Worm (Caenorhabditis elegans) whole organism, dauer: ENCODE data around the gene Y37E11B.1.

ENCODE experiments used
- unc-62 ChIP-seq: sonication (generic microtip); optimal IDR thresholded peaks from 2 replicates; lab custom pipeline; 2017; ENCODE audit warnings: missing biosample characterization, missing genetic modification reagents, missing genetic modification characterization

Y37E11B.1 gene

ce11 chrIV:3579477-3579975 lies at the start of gene Y37E11B.1:
Gene Y37E11B.1 (plus strand): TSS chrIV:3579621.
- TF ChIP-seq unc-62 (GFP tag; lab: Kevin White, UChicago): no peak

ce11 chrIV:3531535-3531934 lies 47.9 kb upstream of the Y37E11B.1 start:
- TF ChIP-seq unc-62 (GFP tag; lab: Kevin White, UChicago): no peak

- TF ChIP-seq unc-62 (GFP tag; lab: Kevin White, UChicago): no peak
Observed at ce11 chrIV:3532167-3532566, 47.3 kb upstream of the Y37E11B.1 start, which contains the start of gene M57.1. Gene M57.1 (plus strand): TSS chrIV:3532467.

ce11 chrIV:3532989-3533388 lies 46.4 kb upstream of the Y37E11B.1 start:
- no peak for TF ChIP-seq unc-62 (GFP tag; lab: Kevin White, UChicago)

ce11 chrIV:3539253-3539652 lies 40.2 kb upstream of the Y37E11B.1 start:
- TF ChIP-seq unc-62 (GFP tag; lab: Kevin White, UChicago): no peak

ce11 chrIV:3539872-3540271 lies 39.5 kb upstream of the Y37E11B.1 start, which contains the start of gene B0212.3:
Gene B0212.3 (plus strand): TSS chrIV:3540172.
- no peak for TF ChIP-seq unc-62 (GFP tag; lab: Kevin White, UChicago)

ce11 chrIV:3545060-3545459 lies 34.4 kb upstream of the Y37E11B.1 start:
- TF ChIP-seq unc-62 (GFP tag; lab: Kevin White, UChicago): no peak

ce11 chrIV:3547500-3547899 lies 31.9 kb upstream of the Y37E11B.1 start, which contains the start of gene nstp-6:
Gene nstp-6 (minus strand): TSS chrIV:3547600.
- TF ChIP-seq unc-62 (GFP tag; lab: Kevin White, UChicago): no peak

ce11 chrIV:3548315-3548714 lies 31.1 kb upstream of the Y37E11B.1 start:
- TF ChIP-seq unc-62 (GFP tag; lab: Kevin White, UChicago): no peak

- no peak for TF ChIP-seq unc-62 (GFP tag; lab: Kevin White, UChicago)
Observed at ce11 chrIV:3551777-3552462, 27.5 kb upstream of the Y37E11B.1 start.

ce11 chrIV:3552933-3553332 lies 26.5 kb upstream of the Y37E11B.1 start:
- no peak for TF ChIP-seq unc-62 (GFP tag; lab: Kevin White, UChicago)

ce11 chrIV:3557331-3557730 lies 22.1 kb upstream of the Y37E11B.1 start, which contains the start of gene osm-9:
Gene osm-9 (minus strand): TSS chrIV:3557431.
- TF ChIP-seq unc-62 (GFP tag; lab: Kevin White, UChicago): no peak

ce11 chrIV:3559201-3559600 lies 20.2 kb upstream of the Y37E11B.1 start:
- no peak for TF ChIP-seq unc-62 (GFP tag; lab: Kevin White, UChicago)

ce11 chrIV:3564901-3565300 lies 14.5 kb upstream of the Y37E11B.1 start, which contains the start of gene sre-5:
Gene sre-5 (plus strand): TSS chrIV:3565201.
- TF ChIP-seq unc-62 (GFP tag; lab: Kevin White, UChicago): no peak

ce11 chrIV:3568608-3569007 lies 10.8 kb upstream of the Y37E11B.1 start, which contains the start of gene otpl-1:
Gene otpl-1 (plus strand): TSS chrIV:3568979.
- TF ChIP-seq unc-62 (GFP tag; lab: Kevin White, UChicago): no peak

ce11 chrIV:3570612-3571011 lies 8.8 kb upstream of the Y37E11B.1 start:
- TF ChIP-seq unc-62 (GFP tag; lab: Kevin White, UChicago): no peak

- TF ChIP-seq unc-62 (GFP tag; lab: Kevin White, UChicago): no peak
Observed at ce11 chrIV:3578155-3578554, 1.3 kb upstream of the Y37E11B.1 start, which contains the start of gene Y37E11B.2. Gene Y37E11B.2 (plus strand): TSS chrIV:3578455.
